Fruit fly (Drosophila melanogaster) S2 (cell line): Measurements from ENCODE around the gene CG6656.

Experiments used
- CG8478 ChIP-seq: fragments of >200 bp; optimal IDR thresholded peaks from 2 replicates; lab custom pipeline; 2018
- CTCF ChIP-seq, 2 experiments: fragments of >200 bp; optimal IDR thresholded peaks; 2 replicates each; lab custom pipeline; 2018

The CG6656 gene

DNA sequence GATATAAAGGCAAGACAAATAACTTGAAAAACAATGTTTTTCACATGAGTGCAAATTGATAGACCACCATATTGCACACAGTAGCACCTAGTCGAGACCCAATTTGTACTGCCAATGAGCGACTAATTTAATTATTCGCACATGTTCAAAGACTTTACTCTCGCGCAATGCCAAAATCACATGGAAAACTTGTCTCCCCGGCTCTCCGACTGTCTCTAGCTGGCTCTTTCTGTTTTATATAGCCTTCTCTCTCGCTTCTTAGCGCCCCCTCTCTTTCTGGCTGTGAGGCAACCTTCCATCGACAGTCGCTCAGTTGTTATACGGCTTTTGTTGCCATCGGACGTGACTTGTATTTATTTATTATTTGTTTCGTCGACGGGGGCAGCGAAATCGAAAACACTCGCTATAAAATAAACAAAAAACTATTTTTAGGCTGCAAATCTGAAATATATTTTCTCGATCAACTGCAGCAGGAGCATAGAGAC lies at the start of gene CG6656:
TSS of gene CG6656 (plus strand) at position 312 of the 485 bp plus-strand sequence.
- TF ChIP-seq CG8478 (lab: Kevin White, UChicago) = no peak
- TF ChIP-seq CTCF (optimal IDR thresholded peaks at IDR 0.05; lab: Kevin White, UChicago) = no peak

- TF ChIP-seq CTCF (optimal IDR thresholded peaks at IDR 0.05; lab: Kevin White, UChicago) (no peak), CG8478 (lab: Kevin White, UChicago) (no peak)
Measured at dm6 chr3R:21825775-21826558, 49.1 kb upstream of the CG6656 start.

- TF ChIP-seq CTCF (optimal IDR thresholded peaks at IDR 0.05; lab: Kevin White, UChicago) (no peak), CG8478 (lab: Kevin White, UChicago) (no peak)
Measured at dm6 chr3R:21827453-21828039, 47.5 kb upstream of the CG6656 start.

dm6 chr3R:21828040-21828526 lies 47.0 kb upstream of the CG6656 start:
- TF ChIP-seq CTCF (optimal IDR thresholded peaks at IDR 0.05; lab: Kevin White, UChicago) (no peak), CG8478 (lab: Kevin White, UChicago) (no peak)

- TF ChIP-seq CTCF (optimal IDR thresholded peaks at IDR 0.05; lab: Kevin White, UChicago) (no peak), CG8478 (lab: Kevin White, UChicago) (no peak)
Measured at dm6 chr3R:21828785-21829486, 46.2 kb upstream of the CG6656 start.

- TF ChIP-seq CTCF (optimal IDR thresholded peaks at IDR 0.05; lab: Kevin White, UChicago) (no peak), CG8478 (lab: Kevin White, UChicago) (no peak)
Measured at dm6 chr3R:21829487-21829957, 45.6 kb upstream of the CG6656 start.

DNA sequence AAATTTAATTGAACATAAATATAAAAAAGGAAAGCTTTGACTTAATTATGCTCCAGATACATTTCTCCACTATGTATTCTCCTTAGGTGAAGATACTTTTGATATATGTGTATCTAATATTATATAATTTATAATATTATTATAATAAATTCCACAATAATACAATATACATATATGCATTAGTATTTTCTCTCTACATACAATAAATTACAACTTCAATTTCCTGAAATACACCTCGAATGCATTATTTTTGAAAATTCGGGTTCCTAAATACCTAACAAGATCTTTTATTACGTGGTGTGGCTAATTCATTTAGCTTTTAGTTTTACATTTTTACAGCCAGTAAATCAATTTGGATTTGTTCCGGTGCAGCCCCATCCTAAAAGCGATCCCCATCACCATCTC lies 44.8 kb upstream of the CG6656 start:
- TF ChIP-seq CTCF (optimal IDR thresholded peaks at IDR 0.05; lab: Kevin White, UChicago) (no peak), CG8478 (lab: Kevin White, UChicago) (no peak)

dm6 chr3R:21831040-21831439 lies 44.1 kb upstream of the CG6656 start:
- TF ChIP-seq CTCF (optimal IDR thresholded peaks at IDR 0.05; lab: Kevin White, UChicago) (no peak), CG8478 (lab: Kevin White, UChicago) (no peak)

dm6 chr3R:21832203-21832602 lies 42.9 kb upstream of the CG6656 start, which contains the start of gene Gr93a:
Gene Gr93a, plus strand, starts transcription at chr3R:21832503.
- TF ChIP-seq CG8478 (lab: Kevin White, UChicago) (no peak), CTCF (optimal IDR thresholded peaks at IDR 0.05; lab: Kevin White, UChicago) (no peak)

dm6 chr3R:21834234-21835070 lies 40.6 kb upstream of the CG6656 start:
- TF ChIP-seq CG8478 (lab: Kevin White, UChicago) (no peak), CTCF (optimal IDR thresholded peaks at IDR 0.05; lab: Kevin White, UChicago) (no peak)

DNA sequence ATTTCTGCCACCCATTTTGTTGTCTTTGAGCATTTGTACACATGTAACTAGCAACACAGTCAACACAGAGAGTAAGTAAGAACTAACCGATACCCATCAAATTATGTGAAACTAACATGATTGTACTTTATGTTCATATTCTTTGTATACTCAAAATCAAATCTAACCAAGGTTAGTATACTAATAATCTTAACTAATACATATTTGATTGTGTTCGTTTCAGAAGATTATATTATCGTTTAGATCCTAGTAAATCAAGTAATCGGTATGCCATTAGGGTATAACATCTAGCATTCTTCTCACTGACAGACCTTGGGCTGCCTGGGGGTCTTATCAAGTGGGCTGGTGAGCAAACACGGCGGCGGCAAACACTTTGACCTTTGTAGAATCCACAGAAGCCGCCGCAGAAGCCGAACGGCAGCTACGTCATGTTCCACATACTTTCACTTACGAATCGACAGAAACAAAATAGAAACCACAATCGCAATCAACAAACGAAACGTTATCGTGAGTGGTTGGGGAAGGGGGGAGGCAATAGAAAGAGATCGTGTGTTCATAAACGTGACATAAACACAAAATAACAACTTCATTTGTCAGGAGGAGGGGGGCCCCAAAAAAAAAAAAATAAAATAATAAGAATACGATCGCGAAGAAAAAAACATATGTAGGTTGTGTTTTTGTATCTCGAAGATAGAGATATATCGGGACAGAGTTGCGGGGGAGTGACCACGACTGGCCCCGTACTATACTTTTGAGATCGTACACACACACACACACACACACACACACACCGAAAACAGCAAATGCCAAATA lies 39.5 kb upstream of the CG6656 start:
- no peak for TF ChIP-seq CG8478 (lab: Kevin White, UChicago)
- no peak for TF ChIP-seq CTCF (optimal IDR thresholded peaks at IDR 0.05; lab: Kevin White, UChicago)

- TF ChIP-seq CG8478 (lab: Kevin White, UChicago) (no peak), CTCF (optimal IDR thresholded peaks at IDR 0.05; lab: Kevin White, UChicago) (no peak)
Measured at dm6 chr3R:21836201-21836504, 38.9 kb upstream of the CG6656 start.

DNA sequence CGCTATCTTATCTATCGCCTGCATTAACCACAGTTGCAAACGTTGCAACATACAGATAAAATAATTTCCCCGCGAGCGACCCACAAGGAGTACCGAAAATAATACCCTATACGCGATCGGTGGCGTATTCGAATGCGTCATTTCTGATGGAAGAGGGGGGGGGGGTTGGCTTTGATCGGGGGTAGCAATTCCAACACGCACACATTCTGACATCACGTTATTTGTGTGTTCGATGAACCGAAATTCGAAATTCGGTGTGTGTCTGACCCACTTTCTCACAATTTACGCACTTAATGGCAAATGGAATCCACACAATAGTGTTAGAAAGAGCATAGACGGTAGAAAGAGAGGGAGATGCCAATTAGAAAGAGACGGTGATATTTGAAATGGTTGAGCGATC lies 38.5 kb upstream of the CG6656 start:
- TF ChIP-seq CTCF (optimal IDR thresholded peaks at IDR 0.05; lab: Kevin White, UChicago) (no peak), CG8478 (lab: Kevin White, UChicago) (no peak)
